1 fruit fly cellular context compared by ENCODE assay signal in the genomic region with DNA sequence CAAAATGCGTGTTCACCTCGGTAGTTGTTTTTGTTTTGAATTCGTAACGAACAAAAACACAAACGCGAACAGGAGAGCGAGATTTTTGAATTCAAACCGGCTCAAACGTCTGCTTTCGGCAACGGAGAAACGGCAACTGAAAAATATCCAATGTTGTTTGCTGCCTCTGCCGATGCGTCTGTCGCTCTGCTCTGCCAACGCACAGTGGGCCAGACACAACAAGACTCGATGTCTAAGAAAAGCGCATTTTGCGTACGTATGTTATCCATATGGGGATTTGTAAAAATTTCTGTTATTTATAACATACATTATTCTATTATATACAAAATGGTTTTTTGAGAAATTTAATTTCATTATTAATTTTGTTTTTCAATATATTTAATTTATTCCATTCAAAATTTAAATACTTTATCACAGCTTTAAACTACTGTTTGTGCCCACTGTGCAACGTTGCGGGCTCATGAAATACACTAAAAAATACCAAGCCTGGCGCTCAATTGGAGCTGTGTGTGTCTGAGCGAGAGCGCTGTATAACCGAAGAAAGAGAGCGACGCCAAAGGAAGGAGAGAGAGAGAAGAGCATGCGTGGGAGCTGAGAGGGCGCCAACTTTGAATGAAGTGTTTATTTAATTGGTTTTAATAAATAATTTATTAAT.
TF ChIP-seq lines count a peak whose summit lies in the region.

No protein-coding gene starts in this region.

TF ChIP-seq in whole organism, embryonic, 481 proteins besides CTCF, POLR2A, EP300 and RAD21 (continued from another document and continues in another):
- peak; percentile 92 for TF ChIP-seq CG12071 (GFP tag; optimal IDR thresholded peaks at IDR 0.05; lab: Kevin White, UChicago)
- peak; percentile 73 for TF ChIP-seq gfzf (GFP tag; optimal IDR thresholded peaks at IDR 0.05; lab: Kevin White, UChicago)
- peak; percentile 93 for TF ChIP-seq D19B (GFP tag; optimal IDR thresholded peaks at IDR 0.05; lab: Kevin White, UChicago)
- peak; percentile 97 for TF ChIP-seq CG15011 (GFP tag; optimal IDR thresholded peaks at IDR 0.05; lab: Kevin White, UChicago)
- TF ChIP-seq tap (tag; optimal IDR thresholded peaks at IDR 0.05; lab: Kevin White, UChicago): peak; percentile 97
- peak; percentile 94 for TF ChIP-seq CG11456 (GFP tag; IDR thresholded peaks at IDR 0.05; lab: Robert Waterston, UW)
- no peak for TF ChIP-seq CG2129 (GFP tag; IDR thresholded peaks at IDR 0.05; lab: Robert Waterston, UW; ENCODE audit: partially characterized antibody)
- peak; percentile 98 for TF ChIP-seq NfI (GFP tag; optimal IDR thresholded peaks at IDR 0.05; lab: Kevin White, UChicago)
- peak; percentile 98 for TF ChIP-seq fd96Cb (tag; optimal IDR thresholded peaks at IDR 0.05; lab: Kevin White, UChicago)
- TF ChIP-seq ind (GFP tag; optimal IDR thresholded peaks at IDR 0.05; lab: Kevin White, UChicago): peak; percentile 98
- TF ChIP-seq oc (tag; optimal IDR thresholded peaks at IDR 0.05; lab: Kevin White, UChicago): peak; percentile 98
- TF ChIP-seq pan (optimal IDR thresholded peaks at IDR 0.05; lab: Kevin White, UChicago): no peak
- peak in 1 of 2 experiments; percentile 98 for TF ChIP-seq pan (GFP tag; optimal IDR thresholded peaks at IDR 0.05 in 1 of 2, IDR thresholded peaks at IDR 0.05 in 1 of 2)
- TF ChIP-seq zen (tag; optimal IDR thresholded peaks at IDR 0.05; lab: Kevin White, UChicago): peak; percentile 98
- peak; percentile 92 for TF ChIP-seq CG10274 (GFP tag; optimal IDR thresholded peaks at IDR 0.05; lab: Kevin White, UChicago)
- TF ChIP-seq tup (GFP tag; optimal IDR thresholded peaks at IDR 0.05; lab: Kevin White, UChicago): peak; percentile 88
- peak; percentile 97 for TF ChIP-seq CG10267 (tag; optimal IDR thresholded peaks at IDR 0.05; lab: Kevin White, UChicago)
- peak; percentile 98 for TF ChIP-seq CG3847 (GFP tag; IDR thresholded peaks at IDR 0.05; lab: Robert Waterston, UW)
- TF ChIP-seq CG31441 (GFP tag; IDR thresholded peaks at IDR 0.05; lab: Robert Waterston, UW): peak; percentile 100
- TF ChIP-seq E2f2 (GFP tag; IDR thresholded peaks at IDR 0.05; lab: Robert Waterston, UW): peak; percentile 86; the same call in 1 of the 2 replicates
- TF ChIP-seq ara (GFP tag; IDR thresholded peaks at IDR 0.05; lab: Robert Waterston, UW): peak; percentile 96
- TF ChIP-seq nerfin-2 (GFP tag; IDR thresholded peaks at IDR 0.05; lab: Robert Waterston, UW; ENCODE audit: partially characterized antibody): no peak; the same call in 1 of the 2 replicates
- TF ChIP-seq Atf6 (GFP tag; IDR thresholded peaks at IDR 0.05; lab: Robert Waterston, UW): peak; percentile 98
- no peak for TF ChIP-seq br (optimal IDR thresholded peaks at IDR 0.05; lab: Kevin White, UChicago)
- TF ChIP-seq CG7839 (tag; optimal IDR thresholded peaks at IDR 0.05; lab: Kevin White, UChicago): peak; percentile 99
- peak; percentile 98 for TF ChIP-seq CG4424 (GFP tag; optimal IDR thresholded peaks at IDR 0.05; lab: Kevin White, UChicago)
- TF ChIP-seq CG7271 (tag; optimal IDR thresholded peaks at IDR 0.05; lab: Kevin White, UChicago): peak; percentile 93
- peak; percentile 97 for TF ChIP-seq CG32532 (GFP tag; IDR thresholded peaks at IDR 0.05; lab: Robert Waterston, UW)
- peak; percentile 87 for TF ChIP-seq CG17802 (tag; optimal IDR thresholded peaks at IDR 0.05; lab: Kevin White, UChicago)
- peak; percentile 77 for TF ChIP-seq CG17186 (GFP tag; optimal IDR thresholded peaks at IDR 0.05; lab: Kevin White, UChicago)
- TF ChIP-seq CG6683 (GFP tag; optimal IDR thresholded peaks at IDR 0.05; lab: Kevin White, UChicago): peak; percentile 97
- peak; percentile 99 for TF ChIP-seq dysf (GFP tag; IDR thresholded peaks at IDR 0.05; lab: Robert Waterston, UW)
- TF ChIP-seq Blimp-1 (GFP tag; optimal IDR thresholded peaks at IDR 0.05; lab: Kevin White, UChicago): peak; percentile 97
- peak in 1 of 2 experiments; percentile 71 for TF ChIP-seq crp (GFP tag; optimal IDR thresholded peaks at IDR 0.05; lab: Kevin White, UChicago)
- TF ChIP-seq C15 (GFP tag; IDR thresholded peaks at IDR 0.05; lab: Robert Waterston, UW): peak; percentile 93
- TF ChIP-seq CG12769 (tag; optimal IDR thresholded peaks at IDR 0.05; lab: Kevin White, UChicago): peak; percentile 82
- TF ChIP-seq CG6175 (GFP tag; IDR thresholded peaks at IDR 0.05; lab: Robert Waterston, UW): peak; percentile 95
- TF ChIP-seq CG30431 (GFP tag; optimal IDR thresholded peaks at IDR 0.05; lab: Kevin White, UChicago): peak; percentile 97
- TF ChIP-seq amos (GFP tag; IDR thresholded peaks at IDR 0.05; lab: Robert Waterston, UW; ENCODE audit: partially characterized antibody): peak; percentile 45; the same call in 1 of the 2 replicates
- peak; percentile 97 for TF ChIP-seq stc (GFP tag; IDR thresholded peaks at IDR 0.05; lab: Robert Waterston, UW)
- peak; percentile 77 for TF ChIP-seq pum (GFP tag; optimal IDR thresholded peaks at IDR 0.05; lab: Kevin White, UChicago)
- peak; percentile 89 for TF ChIP-seq CG2116 (GFP tag; optimal IDR thresholded peaks at IDR 0.05; lab: Kevin White, UChicago)
- peak in 1 of 2 experiments; percentile 97 for TF ChIP-seq eve (GFP tag; optimal IDR thresholded peaks at IDR 0.05; lab: Kevin White, UChicago)
- TF ChIP-seq CG31388 (GFP tag; optimal IDR thresholded peaks at IDR 0.05; lab: Kevin White, UChicago): peak; percentile 92
- TF ChIP-seq HmgZ (tag; optimal IDR thresholded peaks at IDR 0.05; lab: Kevin White, UChicago): peak; percentile 98
- TF ChIP-seq CG8765 (GFP tag; IDR thresholded peaks at IDR 0.05; lab: Robert Waterston, UW): peak; percentile 96
- TF ChIP-seq CG8089 (GFP tag; optimal IDR thresholded peaks at IDR 0.05; lab: Kevin White, UChicago): peak; percentile 72
- peak; percentile 97 for TF ChIP-seq ttk (GFP tag; IDR thresholded peaks at IDR 0.05; lab: Robert Waterston, UW)
- TF ChIP-seq pnt (GFP tag; optimal IDR thresholded peaks at IDR 0.05; lab: Kevin White, UChicago): peak; percentile 74
- TF ChIP-seq sr (GFP tag; IDR thresholded peaks at IDR 0.05; lab: Robert Waterston, UW): peak; percentile 89
- peak; percentile 98 for TF ChIP-seq Fer2 (tag; optimal IDR thresholded peaks at IDR 0.05; lab: Kevin White, UChicago)
- TF ChIP-seq CG34422 (GFP tag; IDR thresholded peaks at IDR 0.05; lab: Robert Waterston, UW): peak; percentile 97
- TF ChIP-seq tx (GFP tag; optimal IDR thresholded peaks at IDR 0.05; lab: Kevin White, UChicago): peak; percentile 75
- no peak for TF ChIP-seq CG7963 (GFP tag; IDR thresholded peaks at IDR 0.05; lab: Robert Waterston, UW; ENCODE audit: partially characterized antibody)
- TF ChIP-seq wdn (GFP tag; IDR thresholded peaks at IDR 0.05; lab: Robert Waterston, UW): peak; percentile 93
- TF ChIP-seq ap (GFP tag; IDR thresholded peaks at IDR 0.05; lab: Robert Waterston, UW): peak; percentile 94
- TF ChIP-seq CG8388 (GFP tag; optimal IDR thresholded peaks at IDR 0.05; lab: Kevin White, UChicago): peak; percentile 98
- peak; percentile 94 for TF ChIP-seq onecut (GFP tag; IDR thresholded peaks at IDR 0.05; lab: Robert Waterston, UW)
- TF ChIP-seq CG14050 (GFP tag; IDR thresholded peaks at IDR 0.05; lab: Robert Waterston, UW): peak; percentile 94
- peak; percentile 54 for TF ChIP-seq CG3163 (GFP tag; optimal IDR thresholded peaks at IDR 0.05; lab: Kevin White, UChicago)
- TF ChIP-seq CG11696 (GFP tag; IDR thresholded peaks at IDR 0.05; lab: Robert Waterston, UW): peak; percentile 83
- TF ChIP-seq CG11093 (GFP tag; IDR thresholded peaks at IDR 0.05; lab: Robert Waterston, UW): peak; percentile 97
- TF ChIP-seq abd-A (tag; optimal IDR thresholded peaks at IDR 0.05; lab: Kevin White, UChicago): peak; percentile 93
- peak; percentile 83 for TF ChIP-seq CG1647 (GFP tag; optimal IDR thresholded peaks at IDR 0.05; lab: Kevin White, UChicago)
- TF ChIP-seq Taf1 (GFP tag; IDR thresholded peaks at IDR 0.05; lab: Robert Waterston, UW): peak; percentile 92
- TF ChIP-seq Hsf (GFP tag; optimal IDR thresholded peaks at IDR 0.05; lab: Kevin White, UChicago): peak; percentile 90
- TF ChIP-seq CG14667 (GFP tag; IDR thresholded peaks at IDR 0.05; lab: Robert Waterston, UW): peak; percentile 94
- peak; percentile 95 for TF ChIP-seq CG6272 (GFP tag; IDR thresholded peaks at IDR 0.05; lab: Robert Waterston, UW)
- peak; percentile 99 for TF ChIP-seq gsb-n (tag; optimal IDR thresholded peaks at IDR 0.05; lab: Kevin White, UChicago)
- peak; percentile 92 for TF ChIP-seq Poxn (GFP tag; IDR thresholded peaks at IDR 0.05; lab: Robert Waterston, UW)
- peak; percentile 98 for TF ChIP-seq phol (tag; optimal IDR thresholded peaks at IDR 0.05; lab: Kevin White, UChicago)
- no peak for TF ChIP-seq hth (optimal IDR thresholded peaks at IDR 0.05; lab: Kevin White, UChicago)
- peak; percentile 97 for TF ChIP-seq CG3407 (GFP tag; optimal IDR thresholded peaks at IDR 0.05; lab: Kevin White, UChicago)
- TF ChIP-seq Neu2 (GFP tag; optimal IDR thresholded peaks at IDR 0.05; lab: Kevin White, UChicago; ENCODE audit: borderline replicate concordance): peak; percentile 38
- peak; percentile 99 for TF ChIP-seq row (GFP tag; IDR thresholded peaks at IDR 0.05; lab: Robert Waterston, UW)
- TF ChIP-seq Adf1 (GFP tag; IDR thresholded peaks at IDR 0.05; lab: Robert Waterston, UW): peak; percentile 96
- TF ChIP-seq CG16863 (GFP tag; optimal IDR thresholded peaks at IDR 0.05; lab: Kevin White, UChicago): peak; percentile 79
- peak; percentile 97 for TF ChIP-seq sisA (GFP tag; IDR thresholded peaks at IDR 0.05; lab: Robert Waterston, UW)
- peak; percentile 95 for TF ChIP-seq H2.0 (GFP tag; IDR thresholded peaks at IDR 0.05; lab: Robert Waterston, UW)
- TF ChIP-seq Hr51 (GFP tag; optimal IDR thresholded peaks at IDR 0.05; lab: Kevin White, UChicago): peak; percentile 93 to 99
- peak; percentile 59 for TF ChIP-seq eyg (GFP tag; optimal IDR thresholded peaks at IDR 0.05; lab: Kevin White, UChicago)
- TF ChIP-seq CG30020 (tag; optimal IDR thresholded peaks at IDR 0.05; lab: Kevin White, UChicago): peak; percentile 91
- TF ChIP-seq CG9817 (tag; optimal IDR thresholded peaks at IDR 0.05; lab: Kevin White, UChicago): peak; percentile 98
- peak; percentile 60 for TF ChIP-seq CG1792 (GFP tag; optimal IDR thresholded peaks at IDR 0.05; lab: Kevin White, UChicago)
- peak; percentile 55 for TF ChIP-seq disco-r (GFP tag; optimal IDR thresholded peaks at IDR 0.05; lab: Kevin White, UChicago)
- TF ChIP-seq pho (GFP tag; optimal IDR thresholded peaks at IDR 0.05; lab: Kevin White, UChicago): peak; percentile 81
- TF ChIP-seq lmd (GFP tag; IDR thresholded peaks at IDR 0.05; lab: Robert Waterston, UW): peak; percentile 98
- TF ChIP-seq MESR4 (GFP tag; optimal IDR thresholded peaks at IDR 0.05; lab: Kevin White, UChicago): peak; percentile 57
- TF ChIP-seq Gug (GFP tag; IDR thresholded peaks at IDR 0.05; lab: Robert Waterston, UW): peak; percentile 96
- peak; percentile 94 for TF ChIP-seq CG7357 (GFP tag; IDR thresholded peaks at IDR 0.05; lab: Robert Waterston, UW)
- peak; percentile 99 for TF ChIP-seq CG9727 (GFP tag; optimal IDR thresholded peaks at IDR 0.05; lab: Kevin White, UChicago)
- peak; percentile 18 for TF ChIP-seq yki (optimal IDR thresholded peaks at IDR 0.05; lab: Kevin White, UChicago)
- TF ChIP-seq ci (GFP tag; IDR thresholded peaks at IDR 0.05; lab: Robert Waterston, UW): peak; percentile 96
- peak; percentile 99 for TF ChIP-seq Meics (GFP tag; optimal IDR thresholded peaks at IDR 0.05; lab: Kevin White, UChicago)
- peak; percentile 89 for TF ChIP-seq Elba2 (GFP tag; optimal IDR thresholded peaks at IDR 0.05; lab: Kevin White, UChicago)
- peak; percentile 98 for TF ChIP-seq CG8290 (GFP tag; optimal IDR thresholded peaks at IDR 0.05; lab: Kevin White, UChicago)
- peak; percentile 80 to 96 for TF ChIP-seq CG8290 (tag; optimal IDR thresholded peaks at IDR 0.05; lab: Kevin White, UChicago)
- peak; percentile 92 for TF ChIP-seq ssp (GFP tag; IDR thresholded peaks at IDR 0.05; lab: Robert Waterston, UW)
- peak; percentile 99 for TF ChIP-seq CG34376 (GFP tag; optimal IDR thresholded peaks at IDR 0.05; lab: Kevin White, UChicago)
- TF ChIP-seq NK7.1 (GFP tag; optimal IDR thresholded peaks at IDR 0.05; lab: Kevin White, UChicago): peak; percentile 79
- TF ChIP-seq CG6689 (GFP tag; IDR thresholded peaks at IDR 0.05; lab: Robert Waterston, UW): peak; percentile 98
- TF ChIP-seq CG9876 (GFP tag; optimal IDR thresholded peaks at IDR 0.05; lab: Kevin White, UChicago): peak; percentile 63
- peak; percentile 96 for TF ChIP-seq Med (GFP tag; lab: Kevin White, UChicago)
- TF ChIP-seq ac (GFP tag; optimal IDR thresholded peaks at IDR 0.05; lab: Kevin White, UChicago): peak; percentile 97
- peak; percentile 96 for TF ChIP-seq CG17328 (GFP tag; IDR thresholded peaks at IDR 0.05; lab: Robert Waterston, UW)
- TF ChIP-seq zfh2 (GFP tag; optimal IDR thresholded peaks at IDR 0.05; lab: Kevin White, UChicago): peak; percentile 87
- peak; percentile 97 for TF ChIP-seq CG18476 (GFP tag; optimal IDR thresholded peaks at IDR 0.05; lab: Kevin White, UChicago)
- peak; percentile 94 for TF ChIP-seq peb (GFP tag; IDR thresholded peaks at IDR 0.05; lab: Robert Waterston, UW)
- TF ChIP-seq sim (GFP tag; IDR thresholded peaks at IDR 0.05; lab: Robert Waterston, UW): peak; percentile 94
- TF ChIP-seq CG15479 (GFP tag; optimal IDR thresholded peaks at IDR 0.05; lab: Kevin White, UChicago): peak; percentile 87
- TF ChIP-seq zen2 (GFP tag; IDR thresholded peaks at IDR 0.05; lab: Robert Waterston, UW; ENCODE audit: partially characterized antibody): no peak
- no peak for TF ChIP-seq Dref (GFP tag; IDR thresholded peaks at IDR 0.05; lab: Robert Waterston, UW)
- peak; percentile 76 for TF ChIP-seq maf-S (GFP tag; optimal IDR thresholded peaks at IDR 0.05; lab: Kevin White, UChicago)
- peak; percentile 89 for TF ChIP-seq pros (GFP tag; optimal IDR thresholded peaks at IDR 0.05; lab: Kevin White, UChicago)
- no peak; the same call in 1 of the 2 replicates for TF ChIP-seq Gsc (GFP tag; IDR thresholded peaks at IDR 0.05; lab: Robert Waterston, UW)
- TF ChIP-seq HLHmδ (GFP tag; optimal IDR thresholded peaks at IDR 0.05; lab: Kevin White, UChicago): peak; percentile 45
- TF ChIP-seq Hr78 (GFP tag; optimal IDR thresholded peaks at IDR 0.05; lab: Kevin White, UChicago): peak in 1 of 2 experiments; percentile 93
- peak; percentile 82 for TF ChIP-seq CG9609 (GFP tag; optimal IDR thresholded peaks at IDR 0.05; lab: Kevin White, UChicago)
- peak; percentile 47; the same call in 1 of the 3 replicates for TF ChIP-seq CG6791 (GFP tag; IDR thresholded peaks at IDR 0.05; lab: Robert Waterston, UW; ENCODE audit: partially characterized antibody)
- peak; percentile 93 for TF ChIP-seq CG17612 (GFP tag; IDR thresholded peaks at IDR 0.05; lab: Robert Waterston, UW)
- peak; percentile 99 for TF ChIP-seq CoRest (tag; optimal IDR thresholded peaks at IDR 0.05; lab: Kevin White, UChicago)
- TF ChIP-seq lab (GFP tag; optimal IDR thresholded peaks at IDR 0.05; lab: Kevin White, UChicago): peak; percentile 99
